Worm (Caenorhabditis elegans) whole organism, L2 larva: ENCODE results near the gene syf-2.

Experiments used
- C34F6.9 ChIP-seq: fragments of 150-350 bp; optimal IDR thresholded peaks from 2 replicates; lab custom pipeline; 2014; ENCODE audit warnings: missing biosample characterization, missing genetic modification characterization
- F13H6.1 ChIP-seq: sonication (generic microtip); optimal IDR thresholded peaks from 2 replicates; lab custom pipeline; 2016; ENCODE audit warnings: missing genetic modification characterization, missing compliant biosample characterization
- Y55F3AM.14 ChIP-seq: fragments of 200-800 bp; sonication (Bioruptor generic); optimal IDR thresholded peaks from 2 replicates; lab custom pipeline; 2018; ENCODE audit warnings: mild to moderate bottlenecking, missing genetic modification characterization, missing compliant biosample characterization
- ZK546.5 ChIP-seq: sonication (generic microtip); optimal IDR thresholded peaks from 2 replicates; lab custom pipeline; 2017; ENCODE audit warnings: missing biosample characterization, missing genetic modification characterization
- ama-1 ChIP-seq: fragments of 150-350 bp; optimal IDR thresholded peaks from 2 replicates; lab custom pipeline; 2018; ENCODE audit warnings: inconsistent platforms
- ceh-16 ChIP-seq: fragments of 150-350 bp; optimal IDR thresholded peaks from 2 replicates; lab custom pipeline; 2014; ENCODE audit warnings: missing biosample characterization, missing genetic modification characterization
- ceh-82 ChIP-seq: fragments of 150-350 bp; optimal IDR thresholded peaks from 2 replicates; lab custom pipeline; 2014; ENCODE audit warnings: missing biosample characterization, missing genetic modification characterization
- dmd-4 ChIP-seq: sonication (generic microtip); optimal IDR thresholded peaks from 2 replicates; lab custom pipeline; 2017; ENCODE audit warnings: missing biosample characterization, missing genetic modification characterization
- egl-27 ChIP-seq: sonication (generic microtip); optimal IDR thresholded peaks from 3 replicates; lab custom pipeline; 2017; ENCODE audit warnings: missing biosample characterization, missing genetic modification reagents, missing genetic modification characterization
- elt-1 ChIP-seq: fragments of 150-350 bp; optimal IDR thresholded peaks from 2 replicates; lab custom pipeline; 2014; ENCODE audit warnings: missing biosample characterization, missing genetic modification characterization
- elt-3 ChIP-seq: sonication (generic microtip); optimal IDR thresholded peaks from 2 replicates; lab custom pipeline; 2017; ENCODE audit warnings: missing biosample characterization, missing genetic modification characterization
- fos-1 ChIP-seq: fragments of 150-350 bp; optimal IDR thresholded peaks from 2 replicates; lab custom pipeline; 2014; ENCODE audit warnings: missing biosample characterization, missing genetic modification characterization
- gmeb-1 ChIP-seq: fragments of 150-350 bp; optimal IDR thresholded peaks from 2 replicates; lab custom pipeline; 2014; ENCODE audit warnings: missing biosample characterization, missing genetic modification characterization
- lin-11 ChIP-seq: fragments of 150-350 bp; sonication (generic microtip); optimal IDR thresholded peaks from 2 replicates; lab custom pipeline; 2014; ENCODE audit warnings: missing biosample characterization, missing genetic modification characterization, inconsistent platforms, mixed read lengths
- lin-13 ChIP-seq: fragments of 150-350 bp; optimal IDR thresholded peaks from 2 replicates; lab custom pipeline; 2014; ENCODE audit warnings: missing biosample characterization, missing genetic modification reagents, missing genetic modification characterization
- lin-39 ChIP-seq: fragments of 150-350 bp; optimal IDR thresholded peaks from 2 replicates; lab custom pipeline; 2014; ENCODE audit warnings: missing biosample characterization, missing genetic modification reagents, missing genetic modification characterization
- lsy-2 ChIP-seq, 2 experiments: fragments of 150-350 bp in 1 of 2; sonication (generic microtip) in 1 of 2; optimal IDR thresholded peaks; 2 replicates each; lab custom pipeline; 2014 to 2017; ENCODE audit warnings: missing biosample characterization in 2 of 2, missing genetic modification characterization in 2 of 2
- mab-5 ChIP-seq: fragments of 150-350 bp; optimal IDR thresholded peaks from 2 replicates; lab custom pipeline; 2014; ENCODE audit warnings: missing biosample characterization, missing genetic modification characterization
- nhr-10 ChIP-seq: sonication (generic microtip); optimal IDR thresholded peaks from 2 replicates; lab custom pipeline; 2017; ENCODE audit warnings: missing biosample characterization, missing genetic modification characterization
- nhr-11 ChIP-seq: fragments of 150-350 bp; optimal IDR thresholded peaks from 2 replicates; lab custom pipeline; 2014; ENCODE audit warnings: missing biosample characterization, missing genetic modification characterization
- nhr-12 ChIP-seq: fragments of 150-350 bp; optimal IDR thresholded peaks from 2 replicates; lab custom pipeline; 2014; ENCODE audit warnings: missing biosample characterization, missing genetic modification characterization
- nhr-21 ChIP-seq: fragments of 150-350 bp; optimal IDR thresholded peaks from 2 replicates; lab custom pipeline; 2014; ENCODE audit warnings: missing biosample characterization, missing genetic modification characterization
- nhr-237 ChIP-seq: fragments of 150-350 bp; optimal IDR thresholded peaks from 2 replicates; lab custom pipeline; 2014; ENCODE audit warnings: missing biosample characterization, missing genetic modification characterization
- nhr-25 ChIP-seq: fragments of 150-350 bp; sonication (generic microtip); optimal IDR thresholded peaks from 3 replicates; lab custom pipeline; 2014; ENCODE audit warnings: missing biosample characterization, missing genetic modification characterization
- nhr-6 ChIP-seq: fragments of 150-350 bp; optimal IDR thresholded peaks from 2 replicates; lab custom pipeline; 2014; ENCODE audit warnings: missing biosample characterization, missing genetic modification characterization
- nhr-77 ChIP-seq: fragments of 150-350 bp; optimal IDR thresholded peaks from 2 replicates; lab custom pipeline; 2014; ENCODE audit warnings: missing biosample characterization, missing genetic modification characterization
- sem-4 ChIP-seq: fragments of 150-350 bp; optimal IDR thresholded peaks from 2 replicates; lab custom pipeline; 2014; ENCODE audit warnings: missing biosample characterization, missing genetic modification reagents, missing genetic modification characterization
- skn-1 ChIP-seq: sonication (generic microtip); optimal IDR thresholded peaks from 2 replicates; lab custom pipeline; 2017; ENCODE audit warnings: missing biosample characterization, missing genetic modification characterization
- sma-3 ChIP-seq: sonication (generic microtip); optimal IDR thresholded peaks from 2 replicates; lab custom pipeline; 2016; ENCODE audit warnings: missing genetic modification reagents, missing genetic modification characterization, missing compliant biosample characterization
- sma-9 ChIP-seq, 2 experiments: fragments of 150-350 bp in 1 of 2; sonication (generic microtip) in 1 of 2; optimal IDR thresholded peaks; 2 replicates each; lab custom pipeline; 2014 to 2016; ENCODE audit warnings: missing genetic modification characterization in 2 of 2, mild to moderate bottlenecking in 1 of 2, missing biosample characterization in 1 of 2, missing compliant biosample characterization in 1 of 2, missing genetic modification reagents in 1 of 2, moderate library complexity in 1 of 2
- snpc-4 ChIP-seq: fragments of 150-350 bp; optimal IDR thresholded peaks from 2 replicates; lab custom pipeline; 2014; ENCODE audit warnings: missing biosample characterization, missing genetic modification characterization
- unc-39 ChIP-seq: fragments of 150-350 bp; optimal IDR thresholded peaks from 2 replicates; lab custom pipeline; 2014; ENCODE audit warnings: missing biosample characterization, missing genetic modification characterization
- unc-55 ChIP-seq: fragments of 150-350 bp; sonication (generic microtip); optimal IDR thresholded peaks from 3 replicates; lab custom pipeline; 2014; ENCODE audit warnings: missing biosample characterization, missing genetic modification reagents, missing genetic modification characterization
- unc-62 ChIP-seq: fragments of 150-350 bp; optimal IDR thresholded peaks from 2 replicates; lab custom pipeline; 2014; ENCODE audit warnings: missing biosample characterization, missing genetic modification reagents, missing genetic modification characterization
- zag-1 ChIP-seq: fragments of 150-350 bp; optimal IDR thresholded peaks from 2 replicates; lab custom pipeline; 2014; ENCODE audit warnings: missing biosample characterization, missing genetic modification characterization
- ztf-1 ChIP-seq: fragments of 200-800 bp; sonication (Bioruptor generic); conservative IDR thresholded peaks from 2 replicates; pipeline ENCODE4 v1.3.6; 2022; ENCODE audit warnings: missing genetic modification characterization, missing compliant biosample characterization
- ztf-11 ChIP-seq: sonication (generic microtip); optimal IDR thresholded peaks from 2 replicates; lab custom pipeline; 2017; ENCODE audit warnings: missing biosample characterization, missing genetic modification characterization
- ztf-4 ChIP-seq: fragments of 150-350 bp; optimal IDR thresholded peaks from 2 replicates; lab custom pipeline; 2014; ENCODE audit warnings: missing biosample characterization, missing genetic modification characterization

Gene syf-2

ce11 chrIII:7153747-7154238 lies 8.1 kb downstream of the syf-2 start, which contains the start of gene ogt-1 (continued):
- TF ChIP-seq nhr-10, result no peak
- peak; percentile 82 for TF ChIP-seq lin-13
- TF ChIP-seq F13H6.1 (tag; lab: Kevin White, UChicago), result peak; percentile 92
- TF ChIP-seq nhr-21 (tag; lab: Kevin White, UChicago), result peak; percentile 72
- TF ChIP-seq C34F6.9 (tag; lab: Kevin White, UChicago), result peak; percentile 94
- no peak for TF ChIP-seq ztf-11 (tag; lab: Kevin White, UChicago)
- TF ChIP-seq unc-62 (GFP tag; lab: Kevin White, UChicago), result no peak
- no peak for TF ChIP-seq unc-39

- TF ChIP-seq ZK546.5 (tag; lab: Kevin White, UChicago) (no peak), lsy-2 (tag; optimal IDR thresholded peaks at IDR 0.05; lab: Kevin White, UChicago) (no peak), skn-1 (tag; lab: Kevin White, UChicago) (no peak), nhr-237 (tag; lab: Kevin White, UChicago) (no peak), ztf-1 (no peak), nhr-25 (tag; lab: Kevin White, UChicago) (peak; percentile 56), unc-62 (GFP tag; lab: Kevin White, UChicago) (no peak), sma-3 (GFP tag; lab: Kevin White, UChicago) (no peak), mab-5 (tag; lab: Kevin White, UChicago) (no peak), lin-13 (no peak), egl-27 (peak; percentile 26), fos-1 (peak; percentile 0), ztf-4 (tag; lab: Kevin White, UChicago) (peak; percentile 45), sma-9 (GFP tag; optimal IDR thresholded peaks at IDR 0.05; lab: Kevin White, UChicago) (no peak), sma-9 (tag; optimal IDR thresholded peaks at IDR 0.05; lab: Kevin White, UChicago) (no peak), sem-4 (tag; lab: Kevin White, UChicago) (no peak), elt-3 (no peak)
Measured at ce11 chrIII:7152569-7152968, 9.3 kb downstream of the syf-2 start.

ce11 chrIII:7150162-7150561 lies 11.8 kb downstream of the syf-2 start:
- TF ChIP-seq zag-1 (tag; lab: Kevin White, UChicago) (no peak), ztf-1 (no peak), unc-55 (GFP tag; lab: Kevin White, UChicago) (no peak), snpc-4 (tag; lab: Kevin White, UChicago) (no peak), nhr-25 (tag; lab: Kevin White, UChicago) (no peak), nhr-10 (no peak), nhr-12 (tag; lab: Kevin White, UChicago) (no peak), nhr-6 (no peak), ama-1 (no peak), ceh-16 (tag; lab: Kevin White, UChicago) (no peak)

ce11 chrIII:7148191-7148590 lies 13.7 kb downstream of the syf-2 start:
- no peak for TF ChIP-seq dmd-4 (tag; lab: Kevin White, UChicago)
- no peak for TF ChIP-seq fos-1
- no peak for TF ChIP-seq elt-1
- no peak for TF ChIP-seq nhr-6
- no peak for TF ChIP-seq ceh-16 (tag; lab: Kevin White, UChicago)
- no peak for TF ChIP-seq Y55F3AM.14 (GFP tag; lab: Kevin White, UChicago)
- TF ChIP-seq ztf-1, result no peak
- TF ChIP-seq zag-1 (tag; lab: Kevin White, UChicago), result no peak
- no peak for TF ChIP-seq nhr-77 (tag; lab: Kevin White, UChicago)
- TF ChIP-seq C34F6.9 (tag; lab: Kevin White, UChicago), result no peak
- no peak for TF ChIP-seq ceh-82 (tag; lab: Kevin White, UChicago)
- no peak for TF ChIP-seq lin-39 (tag; lab: Kevin White, UChicago)
- TF ChIP-seq gmeb-1, result no peak
- no peak for TF ChIP-seq lsy-2 (tag; optimal IDR thresholded peaks at IDR 0.05; lab: Kevin White, UChicago)
- no peak for TF ChIP-seq ztf-11 (tag; lab: Kevin White, UChicago)
- no peak for TF ChIP-seq nhr-237 (tag; lab: Kevin White, UChicago)
- no peak for TF ChIP-seq lin-11 (tag; lab: Kevin White, UChicago)
- TF ChIP-seq ztf-4 (tag; lab: Kevin White, UChicago), result no peak
- TF ChIP-seq nhr-11 (tag; lab: Kevin White, UChicago), result no peak
- TF ChIP-seq unc-55 (GFP tag; lab: Kevin White, UChicago), result no peak
